Worm (Caenorhabditis elegans) whole organism, L3 larva: ENCODE data around the gene tut-1.

Experiments used
- ceh-9 ChIP-seq: sonication (generic microtip); optimal IDR thresholded peaks from 2 replicates; lab custom pipeline; 2018; ENCODE audit warnings: missing biosample characterization, missing genetic modification characterization
- daf-12 ChIP-seq: fragments of 150-350 bp; optimal IDR thresholded peaks from 2 replicates; lab custom pipeline; 2014; ENCODE audit warnings: missing biosample characterization, missing genetic modification reagents, missing genetic modification characterization
- lin-15B ChIP-seq: fragments of 150-350 bp; optimal IDR thresholded peaks from 2 replicates; lab custom pipeline; 2014; ENCODE audit warnings: missing biosample characterization, missing genetic modification characterization
- nfya-1 ChIP-seq: sonication (generic microtip); optimal IDR thresholded peaks from 2 replicates; lab custom pipeline; 2017; ENCODE audit warnings: missing genetic modification characterization, mild to moderate bottlenecking, missing compliant biosample characterization, antibody characterized with exemption, moderate library complexity; ENCODE audit not compliant: insufficient read depth
- nhr-11 ChIP-seq: fragments of 150-350 bp; optimal IDR thresholded peaks from 2 replicates; lab custom pipeline; 2014; ENCODE audit warnings: missing biosample characterization, missing genetic modification characterization
- nhr-23 ChIP-seq: fragments of 150-350 bp; optimal IDR thresholded peaks from 2 replicates; lab custom pipeline; 2014; ENCODE audit warnings: missing biosample characterization, missing genetic modification reagents, missing genetic modification characterization
- sea-2 ChIP-seq: fragments of 150-350 bp; sonication (generic microtip); optimal IDR thresholded peaks from 4 replicates; lab custom pipeline; 2014; ENCODE audit warnings: missing biosample characterization, missing genetic modification reagents, missing genetic modification characterization
- skn-1 ChIP-seq: fragments of 150-350 bp; optimal IDR thresholded peaks from 2 replicates; lab custom pipeline; 2014; ENCODE audit warnings: missing biosample characterization, missing genetic modification characterization
- snpc-4 ChIP-seq: fragments of 150-350 bp; optimal IDR thresholded peaks from 2 replicates; lab custom pipeline; 2014; ENCODE audit warnings: missing biosample characterization, missing genetic modification characterization
- unc-62 ChIP-seq: fragments of 150-350 bp; sonication (generic microtip); optimal IDR thresholded peaks from 4 replicates; lab custom pipeline; 2014; ENCODE audit warnings: missing biosample characterization, missing genetic modification reagents, missing genetic modification characterization
- ztf-4 ChIP-seq: fragments of 150-350 bp; optimal IDR thresholded peaks from 2 replicates; lab custom pipeline; 2014; ENCODE audit warnings: missing biosample characterization, missing genetic modification characterization

DNA sequence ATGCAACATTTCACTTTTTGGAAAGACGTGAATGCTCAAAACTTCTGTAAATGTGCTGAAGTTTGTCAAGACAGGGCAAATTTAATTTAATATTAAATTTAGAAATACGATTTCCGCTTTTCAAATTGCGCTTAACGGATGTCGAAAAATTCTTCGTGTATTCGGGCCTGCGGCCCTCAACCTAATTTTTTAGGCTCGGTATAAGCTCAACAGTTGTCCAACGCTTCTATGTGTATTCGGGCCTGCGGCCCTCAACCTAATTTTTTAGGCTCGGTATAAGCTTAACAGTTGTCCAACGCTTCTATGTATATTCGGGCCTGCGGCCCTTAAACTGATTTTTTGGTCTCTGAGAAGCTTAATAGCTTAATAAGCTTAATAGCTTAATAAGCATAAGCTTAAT is 2.7 kb downstream of the tut-1 start:
- TF ChIP-seq ztf-4 (tag; lab: Kevin White, UChicago): no peak
- TF ChIP-seq sea-2 (GFP tag; lab: Kevin White, UChicago): no peak
- no peak for TF ChIP-seq nhr-23
- no peak for TF ChIP-seq daf-12 (tag; lab: Kevin White, UChicago)
- no peak for TF ChIP-seq skn-1
- TF ChIP-seq lin-15B (tag; lab: Kevin White, UChicago): no peak
- no peak for TF ChIP-seq ceh-9 (tag; lab: Kevin White, UChicago)
- TF ChIP-seq unc-62 (GFP tag; lab: Kevin White, UChicago): no peak
- no peak for TF ChIP-seq snpc-4 (tag; lab: Kevin White, UChicago)
- no peak for TF ChIP-seq nhr-11 (tag; lab: Kevin White, UChicago)
- no peak for TF ChIP-seq nfya-1
